Worm (Caenorhabditis elegans) whole organism, mixed stage, embryonic: Measurements from ENCODE around the gene K04C2.5.

ENCODE experiments used
- elt-1 ChIP-seq: sonication (generic microtip); optimal IDR thresholded peaks from 2 replicates; lab custom pipeline; 2017; ENCODE audit warnings: missing genetic modification characterization, mild to moderate bottlenecking, missing compliant biosample characterization, antibody characterized with exemption, moderate library complexity, borderline replicate concordance; ENCODE audit not compliant: insufficient read depth
- lin-32 ChIP-seq: fragments of 200-800 bp; sonication (Bioruptor generic); optimal IDR thresholded peaks from 2 replicates; lab custom pipeline; 2018; ENCODE audit warnings: mild to moderate bottlenecking, missing genetic modification characterization, missing compliant biosample characterization
- mep-1 ChIP-seq: fragments of 150-350 bp; optimal IDR thresholded peaks from 2 replicates; lab custom pipeline; 2017; ENCODE audit warnings: missing biosample characterization, missing genetic modification reagents, missing genetic modification characterization, inconsistent platforms
- unc-39 ChIP-seq: fragments of 150-350 bp; optimal IDR thresholded peaks from 2 replicates; lab custom pipeline; 2014; ENCODE audit warnings: missing biosample characterization, missing genetic modification characterization
- unc-62 ChIP-seq: fragments of 150-350 bp; optimal IDR thresholded peaks from 2 replicates; lab custom pipeline; 2014; ENCODE audit warnings: missing biosample characterization, missing genetic modification reagents, missing genetic modification characterization
- ztf-11 ChIP-seq: fragments of 150-350 bp; optimal IDR thresholded peaks from 2 replicates; lab custom pipeline; 2014; ENCODE audit warnings: missing biosample characterization, missing genetic modification characterization

DNA sequence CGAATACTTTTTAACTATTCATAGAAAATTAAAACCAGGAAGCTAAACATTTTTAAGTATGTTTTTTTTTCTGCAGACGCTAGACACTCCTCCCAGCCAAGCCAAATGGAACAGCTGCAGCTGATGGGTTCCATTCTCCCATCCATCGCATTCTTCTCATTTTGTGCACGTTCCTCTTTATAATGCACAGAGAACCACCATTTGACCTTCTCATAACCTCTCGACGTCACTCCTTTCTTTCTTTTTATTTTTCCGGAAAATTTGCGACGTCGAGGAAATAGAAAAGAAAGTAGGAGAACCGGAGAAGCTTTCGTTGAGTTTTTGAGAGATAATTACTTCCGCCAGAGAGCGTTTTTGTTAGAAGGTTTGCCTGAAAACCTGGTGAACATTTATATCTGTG, 19.8 kb downstream of the K04C2.5 start:
- no peak for TF ChIP-seq unc-62 (GFP tag; lab: Kevin White, UChicago)
- TF ChIP-seq lin-32 = no peak
- TF ChIP-seq mep-1 (tag; lab: Kevin White, UChicago) = no peak
- TF ChIP-seq ztf-11 (tag; lab: Kevin White, UChicago) = no peak
- TF ChIP-seq unc-39 (tag; lab: Kevin White, UChicago) = no peak
- TF ChIP-seq elt-1 (tag; lab: Kevin White, UChicago) = no peak
